Worm (Caenorhabditis elegans): Measurements from ENCODE around the gene R05F9.7.

DNA sequence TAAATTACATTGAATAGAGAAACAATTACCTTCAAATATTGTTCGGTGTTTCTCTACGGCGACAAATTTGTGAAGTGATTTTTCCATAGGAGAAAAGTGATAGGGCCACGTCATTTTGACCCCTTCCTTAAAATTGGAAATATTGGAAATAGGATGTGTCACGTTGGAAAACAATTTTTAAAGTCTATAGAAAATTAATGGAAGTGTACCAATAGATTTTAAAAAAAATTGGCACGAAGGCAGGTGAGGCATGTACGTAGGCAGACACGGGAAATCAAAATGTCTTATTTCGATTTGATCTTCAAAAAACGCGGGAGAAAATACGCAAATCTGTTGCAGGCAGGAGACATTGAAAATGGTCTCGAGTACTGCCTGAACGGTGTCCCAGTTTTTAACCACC is 48.4 kb upstream of the R05F9.7 start, which contains the start of gene C33F10.12:
- TF ChIP-seq unc-39 (tag; optimal IDR thresholded peaks at IDR 0.05) (no peak), unc-62 (GFP tag; optimal IDR thresholded peaks at IDR 0.05) (no peak), mep-1 (tag; optimal IDR thresholded peaks at IDR 0.05) (no peak), ztf-11 (tag; optimal IDR thresholded peaks at IDR 0.05) (no peak), M03D4.4 (tag; optimal IDR thresholded peaks at IDR 0.05) (no peak), sptf-1 (tag; optimal IDR thresholded peaks at IDR 0.05) (no peak), cnd-1 (tag; optimal IDR thresholded peaks at IDR 0.05) (no peak), nhr-76 (tag; optimal IDR thresholded peaks at IDR 0.05) (no peak), nhr-2 (tag; optimal IDR thresholded peaks at IDR 0.05) (no peak), snpc-4 (tag; optimal IDR thresholded peaks at IDR 0.05) (no peak)
